Fruit fly (Drosophila melanogaster): ENCODE measurements around the gene Acsf2.

Gene Acsf2

dm6 chr2L:5326414-5327265 is 15.4 kb downstream of the Acsf2 start, which contains the start of the genes Ncoa6 and cype (continued):
- TF ChIP-seq sqz (GFP tag; optimal IDR thresholded peaks at IDR 0.05) (no peak), zfh1 (GFP tag; IDR thresholded peaks at IDR 0.05) (no peak), dati (GFP tag; IDR thresholded peaks at IDR 0.05) (no peak), vvl (GFP tag; IDR thresholded peaks at IDR 0.05) (peak; percentile 59), CG31388 (GFP tag; optimal IDR thresholded peaks at IDR 0.05) (no peak), CG7839 (tag; optimal IDR thresholded peaks at IDR 0.05) (peak; percentile 64), CG18599 (GFP tag; optimal IDR thresholded peaks at IDR 0.05) (peak; percentile 49), CG14667 (GFP tag; IDR thresholded peaks at IDR 0.05) (no peak), ab (GFP tag; optimal IDR thresholded peaks at IDR 0.05) (no peak), CG9932 (GFP tag; IDR thresholded peaks at IDR 0.05) (peak; percentile 55), CG5245 (GFP tag; optimal IDR thresholded peaks at IDR 0.05) (no peak), CG6765 (GFP tag; optimal IDR thresholded peaks at IDR 0.05) (no peak), CoRest (tag; optimal IDR thresholded peaks at IDR 0.05) (peak; percentile 69), CG6689 (GFP tag; IDR thresholded peaks at IDR 0.05) (peak; percentile 12; the same call in 1 of the 2 replicates), CG17328 (GFP tag; IDR thresholded peaks at IDR 0.05) (no peak), CG16813 (GFP tag; IDR thresholded peaks at IDR 0.05; ENCODE audit: partially characterized antibody) (peak; percentile 81), exex (tag; optimal IDR thresholded peaks at IDR 0.05) (no peak), ewg (GFP tag; optimal IDR thresholded peaks at IDR 0.05) (peak; percentile 8), phol (tag; optimal IDR thresholded peaks at IDR 0.05) (peak; percentile 100), Rx (GFP tag; IDR thresholded peaks at IDR 0.05) (no peak), h (optimal IDR thresholded peaks at IDR 0.05) (no peak), mirr (GFP tag; optimal IDR thresholded peaks at IDR 0.05) (no peak), CG9727 (GFP tag; optimal IDR thresholded peaks at IDR 0.05) (peak; percentile 56), insv (GFP tag; optimal IDR thresholded peaks at IDR 0.05) (no peak), CG3407 (GFP tag; optimal IDR thresholded peaks at IDR 0.05) (no peak), crp (GFP tag; optimal IDR thresholded peaks at IDR 0.05) (no peak), pan (optimal IDR thresholded peaks at IDR 0.05) (no peak), pan (GFP tag; optimal IDR thresholded peaks at IDR 0.05 in 1 of 2, IDR thresholded peaks at IDR 0.05 in 1 of 2) (peak in 1 of 2 experiments; percentile 33), seq (GFP tag; IDR thresholded peaks at IDR 0.05) (no peak; the same call in 1 of the 2 replicates), CG13296 (GFP tag; optimal IDR thresholded peaks at IDR 0.05) (peak; percentile 51), Bdp1 (GFP tag; optimal IDR thresholded peaks at IDR 0.05) (no peak), al (GFP tag; IDR thresholded peaks at IDR 0.05) (peak; percentile 43; the same call in 1 of the 2 replicates), CG33213 (GFP tag; optimal IDR thresholded peaks at IDR 0.05) (peak; percentile 17), Atf6 (GFP tag; IDR thresholded peaks at IDR 0.05) (no peak), CG2116 (GFP tag; optimal IDR thresholded peaks at IDR 0.05) (peak; percentile 51), fu2 (GFP tag; optimal IDR thresholded peaks at IDR 0.05) (no peak), CG8359 (GFP tag; optimal IDR thresholded peaks at IDR 0.05; ENCODE audit: borderline replicate concordance) (no peak), sens (GFP tag) (peak; percentile 76), CG3995 (GFP tag; optimal IDR thresholded peaks at IDR 0.05) (no peak), CG12219 (GFP tag; optimal IDR thresholded peaks at IDR 0.05) (no peak), CG2129 (GFP tag; IDR thresholded peaks at IDR 0.05; ENCODE audit: partially characterized antibody) (peak; percentile 58), Sry-δ (GFP tag; optimal IDR thresholded peaks at IDR 0.05) (peak; percentile 64), Blimp-1 (GFP tag; optimal IDR thresholded peaks at IDR 0.05) (peak; percentile 39), CG1233 (GFP tag; optimal IDR thresholded peaks at IDR 0.05) (no peak), danr (GFP tag; IDR thresholded peaks at IDR 0.05) (no peak), gem (tag; optimal IDR thresholded peaks at IDR 0.05) (peak; percentile 75), zfh2 (GFP tag; optimal IDR thresholded peaks at IDR 0.05) (peak; percentile 30), CG2202 (tag; optimal IDR thresholded peaks at IDR 0.05) (no peak), az2 (GFP tag; optimal IDR thresholded peaks at IDR 0.05) (peak; percentile 30), CG10565 (GFP tag; optimal IDR thresholded peaks at IDR 0.05) (no peak)

Data from whole organism, embryonic.